Fruit fly (Drosophila melanogaster) whole organism, embryonic: ENCODE measurements around the gene PIG-Q.

Experiments used
- Aef1 ChIP-seq: fragments of 200-800 bp; sonication (Bioruptor generic); IDR thresholded peaks from 3 replicates; pipeline ENCODE4 v1.3.6; 2022; ENCODE audit warnings: missing biosample characterization, missing genetic modification characterization
- Antp ChIP-seq: fragments of 200-800 bp; sonication (Bioruptor generic); optimal IDR thresholded peaks from 3 replicates; lab custom pipeline; 2016; ENCODE audit warnings: missing biosample characterization, missing genetic modification characterization
- Awh ChIP-seq: fragments of 200-800 bp; sonication (Bioruptor generic); IDR thresholded peaks from 2 replicates; pipeline ENCODE4, ENCODE4 v1.3.6; 2022; ENCODE audit warnings: missing biosample characterization, missing genetic modification characterization
- B-H1 ChIP-seq: fragments of 200-800 bp; sonication (Bioruptor generic); IDR thresholded peaks from 3 replicates; pipeline ENCODE4 v1.3.6; 2022; ENCODE audit warnings: missing biosample characterization, missing genetic modification characterization
- C15 ChIP-seq: fragments of 200-800 bp; sonication (Bioruptor generic); IDR thresholded peaks from 3 replicates; pipeline ENCODE4 v1.3.6; 2022; ENCODE audit warnings: missing biosample characterization, missing genetic modification characterization
- CG10979 ChIP-seq: fragments of 200-800 bp; sonication (Bioruptor generic); optimal IDR thresholded peaks from 2 replicates; lab custom pipeline; 2018; ENCODE audit warnings: missing biosample characterization, mild to moderate bottlenecking, missing genetic modification characterization, moderate library complexity
- CG11085 ChIP-seq: fragments of 200-800 bp; sonication (Bioruptor generic); IDR thresholded peaks from 2 replicates; pipeline ENCODE4 v1.3.6; 2022; ENCODE audit warnings: missing biosample characterization, missing genetic modification characterization
- CG11560 ChIP-seq: fragments of 200-800 bp; sonication (Bioruptor generic); IDR thresholded peaks from 3 replicates; pipeline ENCODE4 v1.3.6; 2022; ENCODE audit warnings: missing biosample characterization, missing genetic modification characterization
- CG12391 ChIP-seq: fragments of 200-800 bp; sonication (Bioruptor generic); optimal IDR thresholded peaks from 3 replicates; lab custom pipeline; 2018; ENCODE audit warnings: missing biosample characterization, mild to moderate bottlenecking, missing genetic modification characterization, moderate library complexity
- CG13894 ChIP-seq: fragments of 200-800 bp; sonication (Bioruptor generic); optimal IDR thresholded peaks from 3 replicates; lab custom pipeline; 2018; ENCODE audit warnings: missing biosample characterization, mild to moderate bottlenecking, missing genetic modification characterization, moderate library complexity
- CG14965 ChIP-seq: fragments of 200-800 bp; sonication (Bioruptor generic); optimal IDR thresholded peaks from 2 replicates; lab custom pipeline; 2016; ENCODE audit warnings: missing biosample characterization, missing genetic modification characterization, borderline replicate concordance
- CG16779 ChIP-seq: fragments of 200-800 bp; sonication (Bioruptor generic); IDR thresholded peaks from 2 replicates; pipeline ENCODE4 v1.3.6; 2022; ENCODE audit warnings: missing biosample characterization, missing genetic modification characterization
- CG16813 ChIP-seq: fragments of 200-800 bp; sonication (Bioruptor generic); IDR thresholded peaks from 3 replicates; pipeline ENCODE4 v1.3.6; 2022; ENCODE audit warnings: missing biosample characterization, missing genetic modification characterization; ENCODE audit not compliant: partially characterized antibody
- CG17802 ChIP-seq: fragments of 200-800 bp; sonication (Bioruptor generic); optimal IDR thresholded peaks from 2 replicates; lab custom pipeline; 2018; ENCODE audit warnings: missing biosample characterization, mild to moderate bottlenecking, missing genetic modification characterization, moderate library complexity
- CG18599 ChIP-seq: fragments of 200-800 bp; sonication (Bioruptor generic); optimal IDR thresholded peaks from 3 replicates; lab custom pipeline; 2017; ENCODE audit warnings: missing biosample characterization, missing genetic modification characterization, mild to moderate bottlenecking, moderate library complexity, missing genetic modification reagents
- CG18619 ChIP-seq: fragments of 200-800 bp; sonication (Bioruptor generic); optimal IDR thresholded peaks from 3 replicates; lab custom pipeline; 2017; ENCODE audit warnings: missing biosample characterization, mild to moderate bottlenecking, missing genetic modification characterization
- CG31224 ChIP-seq: fragments of 200-800 bp; sonication (Bioruptor generic); IDR thresholded peaks from 2 replicates; pipeline ENCODE4 v1.3.6; 2022; ENCODE audit warnings: missing biosample characterization, missing genetic modification characterization
- CG9727 ChIP-seq: fragments of 200-800 bp; sonication (Bioruptor generic); optimal IDR thresholded peaks from 3 replicates; lab custom pipeline; 2017; ENCODE audit warnings: missing biosample characterization, mild to moderate bottlenecking, missing genetic modification characterization
- Deaf1 ChIP-seq: fragments of 200-800 bp; optimal IDR thresholded peaks from 3 replicates; lab custom pipeline; 2019; ENCODE audit warnings: missing biosample characterization, mild to moderate bottlenecking, missing genetic modification characterization, moderate library complexity
- Drgx ChIP-seq: fragments of 200-800 bp; sonication (Bioruptor generic); IDR thresholded peaks from 2 replicates; pipeline ENCODE4 v1.3.6; 2022; ENCODE audit warnings: missing biosample characterization, missing genetic modification characterization
- E2f1 ChIP-seq: fragments of 200-800 bp; sonication (Bioruptor generic); IDR thresholded peaks from 2 replicates; pipeline ENCODE4 v1.3.6; 2022; ENCODE audit warnings: missing biosample characterization, missing genetic modification characterization
- H2.0 ChIP-seq: fragments of 200-800 bp; sonication (Bioruptor generic); IDR thresholded peaks from 2 replicates; pipeline ENCODE4 v1.3.6; 2022; ENCODE audit warnings: missing biosample characterization, missing genetic modification characterization
- Hr3 ChIP-seq: fragments of 200-800 bp; sonication (Bioruptor generic); optimal IDR thresholded peaks from 3 replicates; lab custom pipeline; 2016; ENCODE audit warnings: missing biosample characterization, missing genetic modification characterization
- Meics ChIP-seq: fragments of 200-800 bp; sonication (Bioruptor generic); optimal IDR thresholded peaks from 2 replicates; lab custom pipeline; 2017; ENCODE audit warnings: missing biosample characterization, mild to moderate bottlenecking, missing genetic modification characterization
- Nf-YA ChIP-seq: fragments of 200-800 bp; sonication (Bioruptor generic); IDR thresholded peaks from 2 replicates; pipeline ENCODE4 v1.3.6; 2022; ENCODE audit warnings: missing biosample characterization, missing genetic modification characterization
- Nf-YB ChIP-seq: fragments of 200-800 bp; sonication (Bioruptor generic); optimal IDR thresholded peaks from 3 replicates; lab custom pipeline; 2019; ENCODE audit warnings: missing biosample characterization, mild to moderate bottlenecking, missing genetic modification characterization, moderate library complexity
- Ptx1 ChIP-seq: fragments of 200-800 bp; sonication (Bioruptor generic); IDR thresholded peaks from 2 replicates; pipeline ENCODE4 v1.3.6; 2022; ENCODE audit warnings: missing biosample characterization, missing genetic modification characterization
- Ssrp ChIP-seq: fragments of 200-800 bp; sonication (Bioruptor generic); optimal IDR thresholded peaks from 2 replicates; lab custom pipeline; 2018; ENCODE audit warnings: missing biosample characterization, mild to moderate bottlenecking, missing genetic modification characterization, moderate library complexity
- bowl ChIP-seq: fragments of 200-800 bp; sonication (Bioruptor generic); IDR thresholded peaks from 2 replicates; pipeline ENCODE4 v1.3.6; 2022; ENCODE audit warnings: missing biosample characterization, missing genetic modification characterization
- ewg ChIP-seq: fragments of 200-800 bp; sonication (Bioruptor generic); optimal IDR thresholded peaks from 3 replicates; lab custom pipeline; 2017; ENCODE audit warnings: mild to moderate bottlenecking, missing biosample characterization, missing genetic modification reagents, missing genetic modification characterization
- gfzf ChIP-seq: fragments of 200-800 bp; sonication (Bioruptor generic); optimal IDR thresholded peaks from 2 replicates; lab custom pipeline; 2016; ENCODE audit warnings: missing biosample characterization, mild to moderate bottlenecking, missing genetic modification characterization, moderate library complexity
- ham ChIP-seq: fragments of 200-800 bp; sonication (Bioruptor generic); IDR thresholded peaks from 2 replicates; pipeline ENCODE4 v1.3.6; 2022; ENCODE audit warnings: missing biosample characterization, missing genetic modification characterization
- hbn ChIP-seq: fragments of 200-800 bp; sonication (Bioruptor generic); IDR thresholded peaks from 2 replicates; pipeline ENCODE4 v1.3.6; 2022; ENCODE audit warnings: missing biosample characterization, missing genetic modification characterization; ENCODE audit not compliant: partially characterized antibody
- jumu ChIP-seq: fragments of 200-800 bp; sonication (Bioruptor generic); optimal IDR thresholded peaks from 3 replicates; lab custom pipeline; 2016; ENCODE audit warnings: missing biosample characterization, missing genetic modification characterization
- kah ChIP-seq: fragments of 200-800 bp; sonication (Bioruptor generic); optimal IDR thresholded peaks from 2 replicates; lab custom pipeline; 2018; ENCODE audit warnings: missing biosample characterization, mild to moderate bottlenecking, missing genetic modification characterization
- maf-S ChIP-seq: fragments of 200-800 bp; sonication (Bioruptor generic); optimal IDR thresholded peaks from 2 replicates; lab custom pipeline; 2016; ENCODE audit warnings: missing biosample characterization, missing genetic modification characterization
- mirr ChIP-seq: fragments of 200-800 bp; sonication (Bioruptor generic); optimal IDR thresholded peaks from 3 replicates; lab custom pipeline; 2018; ENCODE audit warnings: missing biosample characterization, mild to moderate bottlenecking, missing genetic modification characterization
- nerfin-1 ChIP-seq: fragments of 200-800 bp; sonication (Bioruptor generic); optimal IDR thresholded peaks from 3 replicates; lab custom pipeline; 2019; ENCODE audit warnings: missing biosample characterization, mild to moderate bottlenecking, missing genetic modification characterization, moderate library complexity
- p53 ChIP-seq: fragments of 200-800 bp; sonication (Bioruptor generic); optimal IDR thresholded peaks from 2 replicates; lab custom pipeline; 2016; ENCODE audit warnings: missing biosample characterization, missing genetic modification characterization
- phol ChIP-seq: fragments of 200-800 bp; sonication (Bioruptor generic); optimal IDR thresholded peaks from 3 replicates; lab custom pipeline; 2018; ENCODE audit warnings: missing biosample characterization, mild to moderate bottlenecking, missing genetic modification characterization, moderate library complexity
- pros ChIP-seq: fragments of 200-800 bp; sonication (Bioruptor generic); optimal IDR thresholded peaks from 3 replicates; lab custom pipeline; 2019; ENCODE audit warnings: missing biosample characterization, mild to moderate bottlenecking, missing genetic modification characterization, moderate library complexity
- run ChIP-seq: fragments of 200-800 bp; sonication (Bioruptor generic); optimal IDR thresholded peaks from 3 replicates; lab custom pipeline; 2018; ENCODE audit warnings: missing biosample characterization, mild to moderate bottlenecking, missing genetic modification characterization
- seq ChIP-seq: fragments of 200-800 bp; sonication (Bioruptor generic); IDR thresholded peaks from 2 replicates; pipeline ENCODE4 v1.3.6; 2022; ENCODE audit warnings: missing biosample characterization, missing genetic modification characterization
- sisA ChIP-seq: fragments of 200-800 bp; sonication (Bioruptor generic); IDR thresholded peaks from 2 replicates; pipeline ENCODE4 v1.3.6; 2022; ENCODE audit warnings: missing biosample characterization, missing genetic modification characterization
- slbo ChIP-seq: fragments of 200-800 bp; sonication (Bioruptor generic); IDR thresholded peaks from 2 replicates; pipeline ENCODE4 v1.3.6; 2022; ENCODE audit warnings: missing biosample characterization, missing genetic modification characterization
- tll ChIP-seq, 2 experiments: fragments of 200-800 bp in 1 of 2; fragments of >200 bp in 1 of 2; sonication (Bioruptor generic) in 1 of 2; optimal IDR thresholded peaks; 2 replicates each; lab custom pipeline; 2017 to 2019; ENCODE audit warnings: missing biosample characterization in 2 of 2, missing genetic modification characterization in 2 of 2, mild to moderate bottlenecking in 1 of 2, moderate library complexity in 1 of 2
- unc-4 ChIP-seq: fragments of 200-800 bp; sonication (Bioruptor generic); IDR thresholded peaks from 2 replicates; pipeline ENCODE4 v1.3.6; 2022; ENCODE audit warnings: missing biosample characterization, missing genetic modification characterization; ENCODE audit not compliant: partially characterized antibody
- unpg ChIP-seq: fragments of 200-800 bp; sonication (Bioruptor generic); optimal IDR thresholded peaks from 3 replicates; lab custom pipeline; 2018; ENCODE audit warnings: missing biosample characterization, mild to moderate bottlenecking, missing genetic modification characterization, moderate library complexity
- zen2 ChIP-seq: fragments of 200-800 bp; sonication (Bioruptor generic); IDR thresholded peaks from 3 replicates; pipeline ENCODE4 v1.3.6; 2022; ENCODE audit warnings: missing biosample characterization, missing genetic modification characterization; ENCODE audit not compliant: partially characterized antibody

PIG-Q gene

DNA sequence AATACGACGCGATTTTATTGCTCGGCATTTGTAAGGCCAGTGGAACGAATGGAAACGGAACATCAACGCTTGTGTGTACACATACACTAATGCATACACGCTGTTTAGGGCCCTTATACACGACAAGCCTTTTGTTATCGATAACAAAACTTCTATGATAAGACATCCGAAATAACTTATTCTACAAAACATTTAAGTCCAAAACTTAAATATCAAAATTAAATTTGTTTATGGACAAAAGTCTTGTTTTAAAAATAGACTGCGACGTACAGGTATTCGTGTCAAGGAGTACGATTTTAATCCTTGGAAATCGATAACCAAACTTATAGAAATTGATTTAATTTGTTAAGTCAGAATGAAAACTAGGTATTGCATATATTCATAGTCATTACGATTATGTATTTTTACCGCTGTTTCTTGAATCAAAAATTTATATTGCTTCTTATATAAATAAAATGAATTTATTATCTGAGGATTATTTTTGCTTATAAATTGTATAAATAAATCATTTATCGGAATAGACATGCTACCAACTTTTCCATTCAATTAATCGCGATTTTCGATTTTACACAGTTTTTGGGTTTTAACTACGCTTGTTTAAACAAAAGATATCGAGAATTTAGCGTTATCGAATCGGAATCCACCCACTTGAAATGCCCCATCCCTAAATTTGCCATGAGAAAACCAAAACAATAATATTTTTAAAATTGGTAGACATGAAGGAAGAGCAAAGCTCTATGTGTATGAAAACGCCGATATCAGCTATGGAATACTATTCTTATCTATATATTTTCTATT lies 45.7 kb upstream of the PIG-Q start, which contains the start of the genes CG9915 and SWIP (continued):
- TF ChIP-seq Nf-YA (GFP tag; lab: Robert Waterston, UW) = no peak
- no peak for TF ChIP-seq CG11085 (GFP tag; lab: Robert Waterston, UW)
- no peak for TF ChIP-seq Aef1 (GFP tag; lab: Robert Waterston, UW)
- no peak for TF ChIP-seq sisA (GFP tag; lab: Robert Waterston, UW)
- TF ChIP-seq CG13894 (tag; lab: Kevin White, UChicago) = no peak
- no peak for TF ChIP-seq mirr (GFP tag; lab: Kevin White, UChicago)
- no peak for TF ChIP-seq CG17802 (tag; lab: Kevin White, UChicago)
- no peak for TF ChIP-seq E2f1 (GFP tag; lab: Robert Waterston, UW)
- TF ChIP-seq CG11560 (tag; lab: Robert Waterston, UW) = no peak
- no peak for TF ChIP-seq B-H1 (GFP tag; lab: Robert Waterston, UW)
- TF ChIP-seq Hr3 (GFP tag; lab: Kevin White, UChicago) = no peak
- no peak for TF ChIP-seq CG18599 (GFP tag; lab: Kevin White, UChicago)
- peak; percentile 50 for TF ChIP-seq CG12391 (tag; lab: Kevin White, UChicago)
- TF ChIP-seq CG16779 (GFP tag; lab: Robert Waterston, UW) = no peak
- TF ChIP-seq Meics (GFP tag; lab: Kevin White, UChicago) = peak; percentile 25
- TF ChIP-seq Drgx (GFP tag; lab: Robert Waterston, UW) = no peak
- no peak for TF ChIP-seq Awh (GFP tag; lab: Robert Waterston, UW)
- TF ChIP-seq maf-S = no peak
- peak; percentile 44 for TF ChIP-seq phol (tag; lab: Kevin White, UChicago)
- no peak for TF ChIP-seq ewg (GFP tag; lab: Kevin White, UChicago)
- TF ChIP-seq H2.0 = no peak
- TF ChIP-seq Deaf1 (tag; lab: Kevin White, UChicago) = peak; percentile 41
- TF ChIP-seq zen2 (GFP tag; lab: Robert Waterston, UW) = 0 out of 3 replicates have a peak, but pooled peaks have one; percentile 36
- no peak for TF ChIP-seq bowl (GFP tag; lab: Robert Waterston, UW)
- TF ChIP-seq CG18619 (GFP tag; lab: Kevin White, UChicago) = peak; percentile 12
- no peak for TF ChIP-seq nerfin-1 (tag; lab: Kevin White, UChicago)
- no peak for TF ChIP-seq seq (GFP tag; lab: Robert Waterston, UW)
- peak; percentile 7 for TF ChIP-seq Ssrp (tag; lab: Kevin White, UChicago)
- TF ChIP-seq jumu (GFP tag; lab: Kevin White, UChicago) = no peak
- TF ChIP-seq CG16813 (GFP tag; lab: Robert Waterston, UW) = peak; percentile 70
- no peak for TF ChIP-seq Nf-YB (GFP tag; lab: Kevin White, UChicago)
- no peak for TF ChIP-seq run (tag; lab: Kevin White, UChicago)
- no peak for TF ChIP-seq gfzf (GFP tag; lab: Kevin White, UChicago)
- peak; percentile 22 for TF ChIP-seq CG10979 (tag; lab: Kevin White, UChicago)
- no peak for TF ChIP-seq kah (GFP tag; lab: Kevin White, UChicago)
- TF ChIP-seq unpg (GFP tag; lab: Kevin White, UChicago) = peak; percentile 7
- no peak for TF ChIP-seq pros (GFP tag; lab: Kevin White, UChicago)
- no peak for TF ChIP-seq ham (GFP tag; lab: Robert Waterston, UW)
- no peak for TF ChIP-seq Antp (GFP tag; lab: Kevin White, UChicago)
- peak; percentile 36; the same call in 1 of the 2 replicates for TF ChIP-seq slbo (GFP tag; lab: Robert Waterston, UW)
- TF ChIP-seq CG9727 (GFP tag; lab: Kevin White, UChicago) = peak; percentile 22
- no peak for TF ChIP-seq tll (GFP tag; optimal IDR thresholded peaks at IDR 0.05; lab: Kevin White, UChicago)
- no peak for TF ChIP-seq p53 (GFP tag; lab: Kevin White, UChicago)
- no peak for TF ChIP-seq CG14965 (GFP tag; lab: Kevin White, UChicago)
- no peak for TF ChIP-seq hbn (GFP tag; lab: Robert Waterston, UW)
- TF ChIP-seq C15 (GFP tag; lab: Robert Waterston, UW) = no peak
- TF ChIP-seq unc-4 (GFP tag; lab: Robert Waterston, UW) = 0 out of 2 replicates have a peak, but pooled peaks have one; percentile 46
- TF ChIP-seq CG31224 (GFP tag; lab: Robert Waterston, UW) = no peak
- no peak for TF ChIP-seq Ptx1
